Fruit fly (Drosophila melanogaster): ENCODE data around the gene CG42337.

DNA sequence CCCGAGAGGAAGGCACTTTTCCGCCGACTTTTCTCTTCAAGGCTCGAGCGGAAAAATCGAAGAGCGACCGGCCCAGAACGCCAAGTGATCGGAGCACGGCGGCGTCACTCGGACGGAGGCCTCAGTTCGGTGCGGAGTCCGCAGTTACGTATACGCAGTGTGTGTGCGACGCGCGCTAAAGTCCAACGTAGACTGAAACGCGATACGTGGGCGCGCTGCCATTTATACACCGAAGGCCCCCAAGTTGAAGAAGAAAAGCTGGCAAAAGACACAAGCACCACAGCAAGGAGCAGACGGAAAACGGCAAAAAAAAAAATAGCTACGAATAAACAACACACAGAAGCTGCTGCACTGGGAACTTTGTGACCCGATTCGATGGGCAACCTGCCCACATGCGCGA, at the start of gene CG42337:
- TF ChIP-seq pan (optimal IDR thresholded peaks at IDR 0.05), result no peak
- TF ChIP-seq usp (GFP tag; optimal IDR thresholded peaks at IDR 0.05), result no peak
- no peak for TF ChIP-seq Dll (optimal IDR thresholded peaks at IDR 0.05)
- TF ChIP-seq EcR (GFP tag; optimal IDR thresholded peaks at IDR 0.05), result no peak
- no peak for TF ChIP-seq psq (optimal IDR thresholded peaks at IDR 0.05)

All from whole organism.